Worm (Caenorhabditis elegans): Measurements from ENCODE around the gene F47B10.4.

DNA sequence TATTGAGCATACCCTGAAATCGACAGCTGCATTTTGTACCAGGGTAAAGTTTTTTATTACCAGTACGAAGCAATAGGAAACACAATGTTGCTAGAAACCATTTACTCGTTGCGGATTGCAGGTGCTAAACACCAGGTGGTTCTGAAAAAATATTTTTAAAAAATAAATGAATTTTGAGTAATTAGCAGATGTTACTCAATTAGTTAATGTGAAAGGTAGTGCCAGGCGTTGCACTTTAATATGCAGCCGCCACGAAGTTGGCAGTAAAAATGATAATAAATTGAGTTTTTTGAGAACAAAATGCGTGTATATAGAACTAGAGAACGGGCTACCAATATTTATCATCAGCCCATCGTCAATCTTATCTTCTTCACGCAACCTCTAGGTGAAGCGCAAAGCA is 28.5 kb downstream of the F47B10.4 start, which contains the start of gene nstp-9:
- TF ChIP-seq him-1 (tag; optimal IDR thresholded peaks at IDR 0.05) (no peak), dao-5 (tag; optimal IDR thresholded peaks at IDR 0.05) (no peak), W03F9.2 (tag; optimal IDR thresholded peaks at IDR 0.05) (no peak)

Measured in whole organism, L4/young adult.